Worm (Caenorhabditis elegans) whole organism, L4/young adult: Measurements from ENCODE around the gene grp-1.

Experiments used
- W03F9.2 ChIP-seq: fragments of 150-350 bp; optimal IDR thresholded peaks from 2 replicates; lab custom pipeline; 2014; ENCODE audit warnings: missing biosample characterization, missing genetic modification characterization
- dao-5 ChIP-seq: sonication (generic microtip); optimal IDR thresholded peaks from 2 replicates; lab custom pipeline; 2016; ENCODE audit warnings: missing genotype, missing genetic modification characterization, moderate library complexity, missing compliant biosample characterization
- him-1 ChIP-seq: sonication (generic microtip); optimal IDR thresholded peaks from 2 replicates; lab custom pipeline; 2016; ENCODE audit warnings: missing genotype, missing genetic modification reagents, missing genetic modification characterization, missing compliant biosample characterization

DNA sequence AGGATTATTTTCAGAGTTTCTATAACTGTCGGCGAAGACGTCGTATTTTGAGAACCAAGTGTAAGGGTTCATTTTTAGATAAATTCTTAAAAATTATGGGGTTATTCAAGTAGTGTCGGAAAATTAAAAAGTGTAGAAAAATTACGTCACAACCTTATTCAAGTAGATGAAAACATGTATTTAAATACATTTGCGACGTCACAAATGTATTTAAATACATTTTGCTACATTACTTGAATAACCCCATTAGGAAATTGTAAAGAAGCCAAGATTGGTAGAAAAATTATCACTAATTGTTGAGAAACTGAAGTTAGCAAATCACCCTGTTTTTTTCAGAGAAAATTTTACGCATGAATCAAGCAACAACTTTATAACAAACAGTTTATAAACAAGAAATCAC is 43.7 kb downstream of the grp-1 start:
- TF ChIP-seq dao-5 (tag; lab: Kevin White, UChicago) (no peak), him-1 (tag; lab: Kevin White, UChicago) (no peak), W03F9.2 (tag; lab: Kevin White, UChicago) (no peak)
